Worm (Caenorhabditis elegans): ENCODE data around the gene Y105C5B.1.

ce11 chrIV:15880114-15880513, 9.7 kb downstream of the Y105C5B.1 start:
- TF ChIP-seq unc-62 (GFP tag; optimal IDR thresholded peaks at IDR 0.05) (no peak), lin-35 (GFP tag; optimal IDR thresholded peaks at IDR 0.05) (no peak), mel-28 (tag; optimal IDR thresholded peaks at IDR 0.05; ENCODE audit: borderline replicate concordance) (no peak), mes-4 (tag; optimal IDR thresholded peaks at IDR 0.05) (no peak), rpc-1 (optimal IDR thresholded peaks at IDR 0.05) (no peak), rpc-1 (tag; optimal IDR thresholded peaks at IDR 0.05) (no peak), sea-2 (GFP tag; IDR thresholded peaks at IDR 0.05) (no peak), Y79H2A.3 (GFP tag; conservative IDR thresholded peaks at IDR 0.05) (no peak), egrh-3 (GFP tag; IDR thresholded peaks at IDR 0.05) (no peak)

Measured in whole organism, young adult.